Worm (Caenorhabditis elegans) whole organism, L1 larva: Measurements from ENCODE around the gene W08F4.3.

Source experiments
- ceh-82 ChIP-seq, 3 experiments: fragments of 150-350 bp in 1 of 3; sonication (generic microtip) in 2 of 3; optimal IDR thresholded peaks; 2 replicates each; lab custom pipeline; 2014 to 2017; ENCODE audit warnings: missing biosample characterization in 3 of 3, missing genetic modification characterization in 3 of 3
- efl-3 ChIP-seq: fragments of 200-800 bp; sonication (Bioruptor generic); optimal IDR thresholded peaks from 2 replicates; lab custom pipeline; 2018; ENCODE audit warnings: mild to moderate bottlenecking, missing genetic modification characterization, missing compliant biosample characterization
- egl-27 ChIP-seq, 2 experiments: fragments of 150-350 bp in 1 of 2; sonication (generic microtip); optimal IDR thresholded peaks; 3 replicates each; lab custom pipeline; 2017 to 2018; ENCODE audit warnings: missing biosample characterization in 2 of 2, missing genetic modification characterization in 2 of 2, missing genetic modification reagents in 2 of 2
- lin-35 ChIP-seq, 2 experiments: fragments of 150-350 bp; optimal IDR thresholded peaks; 2 replicates each; lab custom pipeline; 2014; ENCODE audit warnings: missing biosample characterization in 2 of 2, missing genetic modification characterization in 2 of 2, missing genetic modification reagents in 2 of 2
- pax-3 ChIP-seq: fragments of 200-800 bp; sonication (Bioruptor generic); optimal IDR thresholded peaks from 2 replicates; lab custom pipeline; 2018; ENCODE audit warnings: mild to moderate bottlenecking, missing genetic modification characterization, moderate library complexity, missing compliant biosample characterization
- snu-23 ChIP-seq: sonication (generic microtip); optimal IDR thresholded peaks from 2 replicates; lab custom pipeline; 2016; ENCODE audit warnings: missing genetic modification characterization, missing compliant biosample characterization
- ztf-11 ChIP-seq, 2 experiments: sonication (generic microtip); optimal IDR thresholded peaks; 2 replicates each; lab custom pipeline; 2016 to 2017; ENCODE audit warnings: missing genetic modification characterization in 2 of 2, missing biosample characterization in 1 of 2, missing compliant biosample characterization in 1 of 2
- ztf-4 ChIP-seq: fragments of 150-350 bp; optimal IDR thresholded peaks from 2 replicates; lab custom pipeline; 2014; ENCODE audit warnings: missing biosample characterization, missing genetic modification characterization

DNA sequence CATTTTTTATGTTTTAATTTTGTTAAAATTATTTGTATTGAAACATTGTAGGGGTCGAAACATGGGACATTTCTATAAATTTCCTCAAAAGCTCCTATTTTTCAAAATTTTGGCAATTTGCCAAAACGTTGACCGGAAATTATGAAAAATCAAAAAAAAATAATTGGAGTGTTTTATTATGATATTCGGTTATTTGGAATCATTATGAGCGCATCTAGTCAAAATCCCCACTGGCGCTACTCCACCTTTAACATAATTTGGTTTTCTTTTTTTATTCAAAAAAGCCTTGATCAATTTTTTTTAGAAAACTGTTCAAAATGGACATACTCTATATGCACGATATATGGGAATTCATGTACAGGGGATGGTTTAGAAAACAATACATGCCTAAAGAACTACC is 24.9 kb downstream of the W08F4.3 start, which contains the start of gene W04H10.2:
- TF ChIP-seq ceh-82 (tag; optimal IDR thresholded peaks at IDR 0.05; lab: Kevin White, UChicago) (no peak), egl-27 (tag; optimal IDR thresholded peaks at IDR 0.05; lab: Kevin White, UChicago) (no peak), ztf-4 (no peak), snu-23 (GFP tag; lab: Kevin White, UChicago) (no peak), ztf-11 (tag; optimal IDR thresholded peaks at IDR 0.05; lab: Kevin White, UChicago) (no peak), pax-3 (tag; lab: Kevin White, UChicago) (no peak), efl-3 (no peak), lin-35 (GFP tag; optimal IDR thresholded peaks at IDR 0.05; lab: Kevin White, UChicago) (no peak)
